Fruit fly (Drosophila melanogaster): ENCODE data around the gene CG3588.

Gene CG3588

DNA sequence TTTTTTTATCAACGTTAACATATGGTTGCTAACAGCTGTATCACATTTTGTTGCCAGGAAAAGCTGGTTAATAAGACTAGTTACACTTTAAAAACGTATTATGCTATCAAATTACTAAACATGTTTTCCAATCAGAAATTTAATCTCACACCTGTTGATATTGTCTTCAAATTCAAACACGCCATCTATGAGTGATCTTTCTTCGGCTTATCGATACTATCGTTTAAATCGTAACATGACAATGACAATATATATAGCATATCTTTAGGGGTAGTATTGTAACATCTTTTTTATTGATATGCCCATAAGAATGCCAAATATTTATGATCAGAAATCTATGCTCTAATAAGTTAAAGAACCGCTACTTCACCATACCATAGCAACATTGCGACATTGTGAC is 29.5 kb downstream of the CG3588 start (continued):
- TF ChIP-seq wek (GFP tag; optimal IDR thresholded peaks at IDR 0.05) (no peak), dysf (GFP tag; IDR thresholded peaks at IDR 0.05) (no peak), sna (GFP tag; IDR thresholded peaks at IDR 0.05; ENCODE audit: partially characterized antibody) (peak; percentile 43), CG9797 (GFP tag; optimal IDR thresholded peaks at IDR 0.05) (no peak), tup (GFP tag; optimal IDR thresholded peaks at IDR 0.05) (no peak), CG4424 (GFP tag; optimal IDR thresholded peaks at IDR 0.05) (no peak), seq (GFP tag; IDR thresholded peaks at IDR 0.05) (no peak), MBD-R2 (GFP tag; IDR thresholded peaks at IDR 0.05) (no peak), NC2β (GFP tag; optimal IDR thresholded peaks at IDR 0.05) (no peak), crp (GFP tag; optimal IDR thresholded peaks at IDR 0.05) (no peak), gce (GFP tag; IDR thresholded peaks at IDR 0.05) (no peak), salm (tag; optimal IDR thresholded peaks at IDR 0.05) (no peak), fd64A (GFP tag; optimal IDR thresholded peaks at IDR 0.05) (no peak), CG43689 (GFP tag; IDR thresholded peaks at IDR 0.05) (no peak), Kr (GFP tag; optimal IDR thresholded peaks at IDR 0.05) (no peak), CG9876 (GFP tag; optimal IDR thresholded peaks at IDR 0.05) (no peak), ems (GFP tag; optimal IDR thresholded peaks at IDR 0.05) (no peak), CG7839 (tag; optimal IDR thresholded peaks at IDR 0.05) (no peak), CG11504 (tag; optimal IDR thresholded peaks at IDR 0.05) (peak; percentile 95), MTF-1 (GFP tag; optimal IDR thresholded peaks at IDR 0.05; ENCODE audit: borderline replicate concordance) (no peak), CG13287 (GFP tag; IDR thresholded peaks at IDR 0.05; ENCODE audit: partially characterized antibody) (peak; percentile 83), knrl (GFP tag; IDR thresholded peaks at IDR 0.05; ENCODE audit: partially characterized antibody) (peak; percentile 69), Mad (GFP tag; optimal IDR thresholded peaks at IDR 0.05) (no peak), nau (GFP tag; optimal IDR thresholded peaks at IDR 0.05) (no peak), CG10321 (GFP tag; IDR thresholded peaks at IDR 0.05) (no peak), CG17385 (GFP tag; optimal IDR thresholded peaks at IDR 0.05) (no peak), CG12155 (GFP tag; optimal IDR thresholded peaks at IDR 0.05) (no peak), CG7372 (GFP tag; IDR thresholded peaks at IDR 0.05) (no peak), CG12219 (GFP tag; optimal IDR thresholded peaks at IDR 0.05) (no peak), CG17361 (GFP tag; IDR thresholded peaks at IDR 0.05) (no peak), zf30C (GFP tag; optimal IDR thresholded peaks at IDR 0.05) (no peak), gcm (GFP tag; optimal IDR thresholded peaks at IDR 0.05) (no peak), CG34422 (GFP tag; IDR thresholded peaks at IDR 0.05) (no peak), cas (GFP tag; IDR thresholded peaks at IDR 0.05) (no peak), klu (GFP tag; IDR thresholded peaks at IDR 0.05) (no peak), CG13894 (tag; optimal IDR thresholded peaks at IDR 0.05) (peak; percentile 9), sens-2 (GFP tag; IDR thresholded peaks at IDR 0.05) (no peak), dmrt11E (tag; optimal IDR thresholded peaks at IDR 0.05) (no peak), Gug (GFP tag; IDR thresholded peaks at IDR 0.05) (no peak), CG8388 (GFP tag; optimal IDR thresholded peaks at IDR 0.05) (no peak), hb (GFP tag; IDR thresholded peaks at IDR 0.05; ENCODE audit: partially characterized antibody) (no peak), CkIIα-i1 (GFP tag; IDR thresholded peaks at IDR 0.05) (no peak), Dp (GFP tag; optimal IDR thresholded peaks at IDR 0.05) (peak; percentile 13), Sin3A (optimal IDR thresholded peaks at IDR 0.05) (no peak), cg (GFP tag; optimal IDR thresholded peaks at IDR 0.05) (no peak), CG11723 (GFP tag; optimal IDR thresholded peaks at IDR 0.05) (no peak), CG1233 (GFP tag; optimal IDR thresholded peaks at IDR 0.05) (no peak), CG8359 (GFP tag; optimal IDR thresholded peaks at IDR 0.05; ENCODE audit: borderline replicate concordance) (no peak), unc-4 (GFP tag; IDR thresholded peaks at IDR 0.05; ENCODE audit: partially characterized antibody) (peak; percentile 70), H15 (GFP tag; IDR thresholded peaks at IDR 0.05) (no peak), Dip3 (GFP tag; optimal IDR thresholded peaks at IDR 0.05) (no peak), CG18619 (GFP tag; optimal IDR thresholded peaks at IDR 0.05) (no peak)
